Fruit fly (Drosophila melanogaster) whole organism, pupa: Measurements from ENCODE around the gene CG3513.

Experiments
- CG13204 ChIP-seq: fragments of 200-800 bp; sonication (Bioruptor generic); optimal IDR thresholded peaks from 2 replicates; lab custom pipeline; 2018; ENCODE audit warnings: missing biosample characterization, mild to moderate bottlenecking, missing genetic modification characterization, moderate library complexity
- EcR ChIP-seq: fragments of 200-800 bp; sonication (Bioruptor generic); optimal IDR thresholded peaks from 3 replicates; lab custom pipeline; 2019; ENCODE audit warnings: missing biosample characterization, missing genetic modification characterization, mild to moderate bottlenecking, moderate library complexity, missing genetic modification reagents

dm6 chr2L:3662307-3662795 lies 30.6 kb downstream of the CG3513 start, which contains the start of gene Drgx:
- no peak for TF ChIP-seq CG13204 (GFP tag; lab: Kevin White, UChicago)
- TF ChIP-seq EcR (GFP tag; lab: Kevin White, UChicago): no peak
